Fruit fly (Drosophila melanogaster): ENCODE measurements around the gene del.

The del gene

dm6 chr2L:21108759-21109282, 39.5 kb downstream of the del start (continued):
- TF ChIP-seq CG4404 (GFP tag; IDR thresholded peaks at IDR 0.05) (no peak; the same call in 1 of the 2 replicates), da (GFP tag; optimal IDR thresholded peaks at IDR 0.05) (no peak), cg (GFP tag; optimal IDR thresholded peaks at IDR 0.05) (no peak), Asciz (GFP tag; optimal IDR thresholded peaks at IDR 0.05) (peak; percentile 28), tll (GFP tag; optimal IDR thresholded peaks at IDR 0.05) (peak in 1 of 2 experiments; percentile 26), CG7928 (GFP tag; optimal IDR thresholded peaks at IDR 0.05) (no peak), stc (GFP tag; IDR thresholded peaks at IDR 0.05) (0 out of 2 replicates have a peak, but pooled peaks have one; percentile 9), CG17361 (GFP tag; IDR thresholded peaks at IDR 0.05) (peak; percentile 73), ems (GFP tag; optimal IDR thresholded peaks at IDR 0.05) (peak; percentile 44), CG18764 (GFP tag; optimal IDR thresholded peaks at IDR 0.05) (peak; percentile 16), CG10274 (GFP tag; optimal IDR thresholded peaks at IDR 0.05) (no peak), toy (GFP tag; IDR thresholded peaks at IDR 0.05) (no peak), Gsc (GFP tag; IDR thresholded peaks at IDR 0.05) (no peak), vnd (GFP tag; IDR thresholded peaks at IDR 0.05; ENCODE audit: partially characterized antibody) (no peak), CG14441 (GFP tag; IDR thresholded peaks at IDR 0.05) (0 out of 2 replicates have a peak, but pooled peaks have one; percentile 37), sim (GFP tag; IDR thresholded peaks at IDR 0.05) (0 out of 2 replicates have a peak, but pooled peaks have one; percentile 37), CG17612 (GFP tag; IDR thresholded peaks at IDR 0.05) (no peak), B-H2 (GFP tag; optimal IDR thresholded peaks at IDR 0.05) (no peak), CG12659 (GFP tag; optimal IDR thresholded peaks at IDR 0.05) (peak; percentile 51), Dref (GFP tag; IDR thresholded peaks at IDR 0.05) (no peak), cad (GFP tag; optimal IDR thresholded peaks at IDR 0.05) (no peak), dm (GFP tag; optimal IDR thresholded peaks at IDR 0.05) (peak; percentile 25), CG2889 (GFP tag; IDR thresholded peaks at IDR 0.05) (no peak), CG10366 (GFP tag; IDR thresholded peaks at IDR 0.05) (peak; percentile 50; the same call in 1 of the 2 replicates), Dll (GFP tag; IDR thresholded peaks at IDR 0.05; ENCODE audit: partially characterized antibody) (no peak), CG11085 (GFP tag; IDR thresholded peaks at IDR 0.05) (no peak), CoRest (tag; optimal IDR thresholded peaks at IDR 0.05) (peak; percentile 75), CG9876 (GFP tag; optimal IDR thresholded peaks at IDR 0.05) (no peak), TFAM (GFP tag; optimal IDR thresholded peaks at IDR 0.05) (no peak), Trl (optimal IDR thresholded peaks at IDR 0.05) (no peak), Trl (GFP tag; optimal IDR thresholded peaks at IDR 0.05) (peak; percentile 23), CG5180 (GFP tag; optimal IDR thresholded peaks at IDR 0.05) (no peak), Sox100B (GFP tag; optimal IDR thresholded peaks at IDR 0.05) (peak; percentile 62), Adf1 (GFP tag; IDR thresholded peaks at IDR 0.05) (no peak), Six4 (GFP tag; optimal IDR thresholded peaks at IDR 0.05) (no peak), CG2120 (GFP tag; optimal IDR thresholded peaks at IDR 0.05) (peak; percentile 26), Dad (GFP tag; optimal IDR thresholded peaks at IDR 0.05) (peak; percentile 62), fd64A (GFP tag; optimal IDR thresholded peaks at IDR 0.05) (no peak), CG2129 (GFP tag; IDR thresholded peaks at IDR 0.05; ENCODE audit: partially characterized antibody) (no peak), CG17829 (tag; optimal IDR thresholded peaks at IDR 0.05) (peak; percentile 60), CG7963 (GFP tag; IDR thresholded peaks at IDR 0.05; ENCODE audit: partially characterized antibody) (no peak), NC2α (GFP tag; optimal IDR thresholded peaks at IDR 0.05) (peak; percentile 47), Eip74EF (GFP tag; optimal IDR thresholded peaks at IDR 0.05) (peak in 1 of 2 experiments; percentile 73), Bgb (GFP tag; IDR thresholded peaks at IDR 0.05; ENCODE audit: partially characterized antibody) (no peak), fu2 (GFP tag; optimal IDR thresholded peaks at IDR 0.05) (no peak), CG6654 (GFP tag; optimal IDR thresholded peaks at IDR 0.05) (no peak), rib (GFP tag; IDR thresholded peaks at IDR 0.05) (no peak), HLHmδ (GFP tag; optimal IDR thresholded peaks at IDR 0.05) (no peak), CG11696 (GFP tag; IDR thresholded peaks at IDR 0.05) (no peak), chn (GFP tag; optimal IDR thresholded peaks at IDR 0.05) (peak; percentile 74), Dp (GFP tag; optimal IDR thresholded peaks at IDR 0.05) (no peak)
